Fruit fly (Drosophila melanogaster): ENCODE results near the gene CG32756.

The CG32756 gene

dm6 chrX:5901628-5902213 lies 43.8 kb upstream of the CG32756 start (continued):
- TF ChIP-seq Hsf (GFP tag; optimal IDR thresholded peaks at IDR 0.05): no peak
- no peak for TF ChIP-seq tio (GFP tag; optimal IDR thresholded peaks at IDR 0.05)
- TF ChIP-seq ro (GFP tag; IDR thresholded peaks at IDR 0.05): no peak
- TF ChIP-seq eve (GFP tag; optimal IDR thresholded peaks at IDR 0.05): no peak
- TF ChIP-seq schlank (tag; optimal IDR thresholded peaks at IDR 0.05): no peak
- TF ChIP-seq dysf (GFP tag; IDR thresholded peaks at IDR 0.05): no peak
- peak; percentile 77 for TF ChIP-seq Med (GFP tag)
- TF ChIP-seq CG5180 (GFP tag; optimal IDR thresholded peaks at IDR 0.05): no peak
- no peak for TF ChIP-seq Aef1 (GFP tag; IDR thresholded peaks at IDR 0.05)
- no peak for TF ChIP-seq nau (GFP tag; optimal IDR thresholded peaks at IDR 0.05)
- no peak for TF ChIP-seq CG9437 (GFP tag; optimal IDR thresholded peaks at IDR 0.05)
- no peak for TF ChIP-seq CG14050 (GFP tag; IDR thresholded peaks at IDR 0.05)
- TF ChIP-seq Elba2 (GFP tag; optimal IDR thresholded peaks at IDR 0.05): no peak
- peak; percentile 71; the same call in 2 of the 3 replicates for TF ChIP-seq CG34422 (GFP tag; IDR thresholded peaks at IDR 0.05)
- 0 out of 4 replicates have a peak, but pooled peaks have one; percentile 34 for TF ChIP-seq Dll (GFP tag; IDR thresholded peaks at IDR 0.05; ENCODE audit: partially characterized antibody)
- peak; percentile 63 for TF ChIP-seq Hmr (GFP tag; optimal IDR thresholded peaks at IDR 0.05)
- TF ChIP-seq CG10654 (GFP tag; optimal IDR thresholded peaks at IDR 0.05): no peak
- TF ChIP-seq bab2 (GFP tag; optimal IDR thresholded peaks at IDR 0.05): no peak
- peak; percentile 19 for TF ChIP-seq CG2678 (tag; optimal IDR thresholded peaks at IDR 0.05)
- no peak for TF ChIP-seq mld (GFP tag; IDR thresholded peaks at IDR 0.05; ENCODE audit: partially characterized antibody)
- no peak for TF ChIP-seq NfI (GFP tag; optimal IDR thresholded peaks at IDR 0.05)
- TF ChIP-seq MTF-1 (GFP tag; optimal IDR thresholded peaks at IDR 0.05; ENCODE audit: borderline replicate concordance): no peak
- TF ChIP-seq Dip3 (GFP tag; optimal IDR thresholded peaks at IDR 0.05): no peak
- TF ChIP-seq cwo (GFP tag; optimal IDR thresholded peaks at IDR 0.05): no peak
- 0 out of 2 replicates have a peak, but pooled peaks have one; percentile 18 for TF ChIP-seq CG32532 (GFP tag; IDR thresholded peaks at IDR 0.05)
- TF ChIP-seq CG1529 (GFP tag; optimal IDR thresholded peaks at IDR 0.05): no peak
- TF ChIP-seq sob (GFP tag; IDR thresholded peaks at IDR 0.05): peak; percentile 54; the same call in 1 of the 2 replicates
- TF ChIP-seq Ets65A (GFP tag): no peak
- TF ChIP-seq Xrp1 (GFP tag; IDR thresholded peaks at IDR 0.05): peak; percentile 34; the same call in 1 of the 2 replicates
- TF ChIP-seq salm (tag; optimal IDR thresholded peaks at IDR 0.05): no peak
- no peak for TF ChIP-seq CG4404 (GFP tag; IDR thresholded peaks at IDR 0.05)
- TF ChIP-seq tll (GFP tag; optimal IDR thresholded peaks at IDR 0.05): peak in 1 of 2 experiments; percentile 6
- peak; percentile 40; the same call in 1 of the 2 replicates for TF ChIP-seq unc-4 (GFP tag; IDR thresholded peaks at IDR 0.05; ENCODE audit: partially characterized antibody)
- no peak for TF ChIP-seq Gsc (GFP tag; IDR thresholded peaks at IDR 0.05)
- TF ChIP-seq onecut (GFP tag; IDR thresholded peaks at IDR 0.05): no peak; the same call in 1 of the 2 replicates
- TF ChIP-seq inv (GFP tag; IDR thresholded peaks at IDR 0.05; ENCODE audit: partially characterized antibody): no peak
- TF ChIP-seq CG13894 (tag; optimal IDR thresholded peaks at IDR 0.05): peak; percentile 43
- TF ChIP-seq Ada2b (GFP tag; IDR thresholded peaks at IDR 0.05): no peak; the same call in 1 of the 2 replicates
- no peak for TF ChIP-seq Taf1 (GFP tag; IDR thresholded peaks at IDR 0.05)
- TF ChIP-seq klu (GFP tag; IDR thresholded peaks at IDR 0.05): no peak
- TF ChIP-seq CG15479 (GFP tag; optimal IDR thresholded peaks at IDR 0.05): peak; percentile 48
- peak; percentile 23 for TF ChIP-seq CG2116 (GFP tag; optimal IDR thresholded peaks at IDR 0.05)
- no peak for TF ChIP-seq usp (GFP tag; optimal IDR thresholded peaks at IDR 0.05)
- no peak for TF ChIP-seq CG17186 (GFP tag; optimal IDR thresholded peaks at IDR 0.05)
- no peak for TF ChIP-seq odd (GFP tag; optimal IDR thresholded peaks at IDR 0.05)
- no peak for TF ChIP-seq vnd (GFP tag; IDR thresholded peaks at IDR 0.05; ENCODE audit: partially characterized antibody)
- no peak for TF ChIP-seq shn (GFP tag; optimal IDR thresholded peaks at IDR 0.05)
- peak; percentile 25 for TF ChIP-seq Antp (GFP tag; optimal IDR thresholded peaks at IDR 0.05)
- TF ChIP-seq GATAe (GFP tag; conservative IDR thresholded peaks at IDR 0.05): no peak
- peak; percentile 22 for TF ChIP-seq Meics (GFP tag; optimal IDR thresholded peaks at IDR 0.05)
